Worm (Caenorhabditis elegans) whole organism, L4 larva: ENCODE data around the gene F57F4.1.

ENCODE experiments used
- D1046.2 ChIP-seq: fragments of 200-800 bp; sonication (Bioruptor generic); IDR thresholded peaks from 2 replicates; pipeline ENCODE4 v1.3.6; 2022; ENCODE audit warnings: missing genetic modification characterization, missing compliant biosample characterization
- F37D6.2 ChIP-seq: sonication (generic microtip); optimal IDR thresholded peaks from 2 replicates; lab custom pipeline; 2016; ENCODE audit warnings: mild to moderate bottlenecking, missing genetic modification characterization, missing compliant biosample characterization
- R02D3.7 ChIP-seq: fragments of 150-350 bp; sonication (generic microtip); optimal IDR thresholded peaks from 3 replicates; lab custom pipeline; 2014; ENCODE audit warnings: missing biosample characterization, missing genetic modification characterization
- Y105C5A.15 ChIP-seq: fragments of 200-800 bp; sonication (Bioruptor generic); IDR thresholded peaks from 2 replicates; pipeline ENCODE4 v1.3.6; 2022; ENCODE audit warnings: missing genetic modification characterization, missing compliant biosample characterization
- Y5F2A.4 ChIP-seq: fragments of 200-800 bp; sonication (Bioruptor generic); optimal IDR thresholded peaks from 2 replicates; lab custom pipeline; 2018; ENCODE audit warnings: mild to moderate bottlenecking, missing genetic modification characterization, missing compliant biosample characterization
- ZK337.2 ChIP-seq: fragments of 200-800 bp; sonication (Bioruptor generic); IDR thresholded peaks from 2 replicates; pipeline ENCODE4 v1.3.6; 2022; ENCODE audit warnings: missing genetic modification reagents, missing genetic modification characterization, missing compliant biosample characterization
- aha-1 ChIP-seq: fragments of 150-350 bp; peaks from one replicate; lab custom pipeline; 2014; ENCODE audit warnings: missing biosample characterization, missing genetic modification characterization
- aly-2 ChIP-seq: sonication (generic microtip); optimal IDR thresholded peaks from 2 replicates; lab custom pipeline; 2018; ENCODE audit warnings: missing biosample characterization, missing genetic modification characterization
- ceh-82 ChIP-seq: sonication (generic microtip); optimal IDR thresholded peaks from 2 replicates; lab custom pipeline; 2017; ENCODE audit warnings: missing biosample characterization, missing genetic modification characterization
- ctbp-1 ChIP-seq: fragments of 200-800 bp; sonication (Bioruptor generic); IDR thresholded peaks from 2 replicates; pipeline ENCODE4 v1.3.6; 2022; ENCODE audit warnings: missing genetic modification reagents, missing genetic modification characterization, missing compliant biosample characterization
- daf-12 ChIP-seq: fragments of 150-350 bp; optimal IDR thresholded peaks from 2 replicates; lab custom pipeline; 2014; ENCODE audit warnings: missing biosample characterization, missing genetic modification reagents, missing genetic modification characterization
- daf-19 ChIP-seq: fragments of 200-800 bp; sonication (Bioruptor generic); conservative IDR thresholded peaks from 2 replicates; pipeline ENCODE4 v1.3.6; 2022; ENCODE audit warnings: missing genetic modification characterization, missing compliant biosample characterization
- dmd-9 ChIP-seq: fragments of 200-800 bp; sonication (Bioruptor generic); IDR thresholded peaks from 2 replicates; pipeline ENCODE4 v1.3.6; 2022; ENCODE audit warnings: missing genetic modification reagents, missing genetic modification characterization, missing compliant biosample characterization
- egl-27 ChIP-seq: sonication (generic microtip); optimal IDR thresholded peaks from 3 replicates; lab custom pipeline; 2017; ENCODE audit warnings: missing biosample characterization, missing genetic modification reagents, missing genetic modification characterization
- fkh-10 ChIP-seq: fragments of 150-350 bp; optimal IDR thresholded peaks from 2 replicates; lab custom pipeline; 2014; ENCODE audit warnings: missing biosample characterization, missing genetic modification reagents, missing genetic modification characterization
- hif-1 ChIP-seq, 2 experiments: sonication (generic microtip); optimal IDR thresholded peaks; 2 replicates each; lab custom pipeline; 2016 to 2017; ENCODE audit warnings: missing compliant biosample characterization in 2 of 2, missing genetic modification characterization in 2 of 2, missing genetic modification reagents in 2 of 2, missing genotype in 2 of 2, mild to moderate bottlenecking in 1 of 2
- hlh-11 ChIP-seq: fragments of 200-800 bp; sonication (Bioruptor generic); optimal IDR thresholded peaks from 2 replicates; lab custom pipeline; 2018; ENCODE audit warnings: mild to moderate bottlenecking, missing genetic modification characterization, missing compliant biosample characterization
- hlh-30 ChIP-seq: sonication (generic microtip); optimal IDR thresholded peaks from 2 replicates; lab custom pipeline; 2017; ENCODE audit warnings: antibody characterized with exemption, mild to moderate bottlenecking, missing genetic modification characterization, missing compliant biosample characterization; ENCODE audit not compliant: insufficient read depth
- jun-1 ChIP-seq: fragments of 150-350 bp; optimal IDR thresholded peaks from 2 replicates; lab custom pipeline; 2014; ENCODE audit warnings: missing biosample characterization, missing genetic modification reagents, missing genetic modification characterization
- lin-15B ChIP-seq: fragments of 150-350 bp; sonication (generic microtip); optimal IDR thresholded peaks from 3 replicates; lab custom pipeline; 2014; ENCODE audit warnings: missing biosample characterization, missing genetic modification characterization
- lin-29 ChIP-seq: fragments of 200-800 bp; sonication (Bioruptor generic); IDR thresholded peaks from 2 replicates; pipeline ENCODE4 v1.3.6; 2022; ENCODE audit warnings: missing genetic modification reagents, missing genetic modification characterization, missing compliant biosample characterization
- lir-3 ChIP-seq: sonication (generic microtip); optimal IDR thresholded peaks from 2 replicates; lab custom pipeline; 2016; ENCODE audit warnings: mild to moderate bottlenecking, missing genetic modification characterization, missing compliant biosample characterization
- madf-9 ChIP-seq: fragments of 200-800 bp; sonication (Bioruptor generic); conservative IDR thresholded peaks from 2 replicates; pipeline ENCODE4 v1.3.6; 2022; ENCODE audit warnings: missing genetic modification reagents, missing genetic modification characterization, missing compliant biosample characterization
- mes-2 ChIP-seq: sonication (generic microtip); optimal IDR thresholded peaks from 2 replicates; lab custom pipeline; 2016; ENCODE audit warnings: missing genotype, mild to moderate bottlenecking, missing genetic modification characterization, missing compliant biosample characterization; ENCODE audit not compliant: poor library complexity, severe bottlenecking
- nhr-25 ChIP-seq: sonication (generic microtip); optimal IDR thresholded peaks from 2 replicates; lab custom pipeline; 2017; ENCODE audit warnings: missing genetic modification characterization, mild to moderate bottlenecking, missing compliant biosample characterization, antibody characterized with exemption, moderate library complexity, borderline replicate concordance; ENCODE audit not compliant: insufficient read depth
- nhr-28 ChIP-seq: fragments of 150-350 bp; optimal IDR thresholded peaks from 2 replicates; lab custom pipeline; 2014; ENCODE audit warnings: missing biosample characterization, missing genetic modification characterization
- nhr-41 ChIP-seq: fragments of 200-800 bp; sonication (Bioruptor generic); IDR thresholded peaks from 2 replicates; pipeline ENCODE4 v1.3.6; 2022; ENCODE audit warnings: missing genetic modification reagents, missing genetic modification characterization, missing compliant biosample characterization
- nhr-42 ChIP-seq: fragments of 200-800 bp; sonication (Bioruptor generic); IDR thresholded peaks from 2 replicates; pipeline ENCODE4 v1.3.6; 2022; ENCODE audit warnings: missing genetic modification characterization, missing compliant biosample characterization
- nhr-6 ChIP-seq: fragments of 150-350 bp; optimal IDR thresholded peaks from 2 replicates; lab custom pipeline; 2014; ENCODE audit warnings: missing biosample characterization, missing genetic modification characterization
- nhr-76 ChIP-seq: fragments of 150-350 bp; optimal IDR thresholded peaks from 2 replicates; lab custom pipeline; 2014; ENCODE audit warnings: missing biosample characterization, missing genetic modification characterization
- pha-4 ChIP-seq, 2 experiments: fragments of 150-350 bp in 1 of 2; fragments of 200-800 bp in 1 of 2; sonication (Bioruptor generic) in 1 of 2; IDR thresholded peaks in 1 of 2; optimal IDR thresholded peaks in 1 of 2; 2 replicates each; pipeline versions ENCODE4 v1.3.6 to Lab custom; 2014 to 2022; ENCODE audit warnings: missing genetic modification characterization in 2 of 2, missing genetic modification reagents in 2 of 2, missing biosample characterization in 1 of 2, missing compliant biosample characterization in 1 of 2
- pqm-1 ChIP-seq: sonication (generic microtip); optimal IDR thresholded peaks from 2 replicates; lab custom pipeline; 2017; ENCODE audit warnings: missing biosample characterization, missing genetic modification characterization
- set-16 ChIP-seq: fragments of 200-800 bp; sonication (Bioruptor generic); IDR thresholded peaks from 2 replicates; pipeline ENCODE4 v1.3.6; 2022; ENCODE audit warnings: missing genetic modification reagents, missing genetic modification characterization, missing compliant biosample characterization
- snpc-1.2 ChIP-seq: fragments of 200-800 bp; sonication (Bioruptor generic); IDR thresholded peaks from 2 replicates; pipeline ENCODE4 v1.3.6; 2022; ENCODE audit warnings: missing genetic modification reagents, missing genetic modification characterization, missing compliant biosample characterization
- unc-62 ChIP-seq, 3 experiments: fragments of 150-350 bp in 1 of 3; sonication (generic microtip); optimal IDR thresholded peaks in 2 of 3; peaks in 1 of 3; 1 replicate in 1 of 3; 2 replicates in 2 of 3; lab custom pipeline; 2014 to 2017; ENCODE audit warnings: missing biosample characterization in 3 of 3, missing genetic modification characterization in 3 of 3, missing genetic modification reagents in 3 of 3, missing genotype in 1 of 3
- zfp-2 ChIP-seq: sonication (generic microtip); optimal IDR thresholded peaks from 2 replicates; lab custom pipeline; 2016; ENCODE audit warnings: mild to moderate bottlenecking, missing genetic modification characterization, missing compliant biosample characterization
- zip-11 ChIP-seq: fragments of 200-800 bp; sonication (Bioruptor generic); IDR thresholded peaks from 2 replicates; pipeline ENCODE4 v1.3.6; 2022; ENCODE audit warnings: missing genetic modification characterization, missing compliant biosample characterization
- zip-2 ChIP-seq: fragments of 150-350 bp; optimal IDR thresholded peaks from 2 replicates; lab custom pipeline; 2014; ENCODE audit warnings: missing biosample characterization, missing genetic modification characterization

Gene F57F4.1

ce11 chrV:6357236-6357635 lies 33.0 kb upstream of the F57F4.1 start:
- TF ChIP-seq egl-27 (tag; lab: Kevin White, UChicago) (no peak), nhr-25 (no peak), aly-2 (tag; lab: Kevin White, UChicago) (no peak), hlh-11 (no peak), lir-3 (tag; lab: Kevin White, UChicago) (no peak), nhr-41 (GFP tag; lab: Robert Waterston, UW) (0 out of 2 replicates have a peak, but pooled peaks have one; percentile 45), lin-29 (GFP tag; lab: Robert Waterston, UW) (0 out of 2 replicates have a peak, but pooled peaks have one; percentile 50), jun-1 (no peak), aha-1 (peak; percentile 93), snpc-1.2 (GFP tag; lab: Robert Waterston, UW) (no peak), nhr-28 (tag; lab: Kevin White, UChicago) (peak; percentile 23), fkh-10 (GFP tag; lab: Kevin White, UChicago) (no peak), Y105C5A.15 (GFP tag; lab: Robert Waterston, UW) (no peak), hlh-30 (peak; percentile 45), mes-2 (peak; percentile 5), Y5F2A.4 (GFP tag; lab: Kevin White, UChicago) (no peak), dmd-9 (GFP tag; lab: Robert Waterston, UW) (no peak), ctbp-1 (GFP tag; lab: Robert Waterston, UW) (no peak), zfp-2 (no peak), ceh-82 (tag; lab: Kevin White, UChicago) (no peak), pha-4 (GFP tag; IDR thresholded peaks at IDR 0.05; lab: Robert Waterston, UW) (no peak), pha-4 (tag; optimal IDR thresholded peaks at IDR 0.05; lab: Kevin White, UChicago) (peak; percentile 18), nhr-6 (no peak)

DNA sequence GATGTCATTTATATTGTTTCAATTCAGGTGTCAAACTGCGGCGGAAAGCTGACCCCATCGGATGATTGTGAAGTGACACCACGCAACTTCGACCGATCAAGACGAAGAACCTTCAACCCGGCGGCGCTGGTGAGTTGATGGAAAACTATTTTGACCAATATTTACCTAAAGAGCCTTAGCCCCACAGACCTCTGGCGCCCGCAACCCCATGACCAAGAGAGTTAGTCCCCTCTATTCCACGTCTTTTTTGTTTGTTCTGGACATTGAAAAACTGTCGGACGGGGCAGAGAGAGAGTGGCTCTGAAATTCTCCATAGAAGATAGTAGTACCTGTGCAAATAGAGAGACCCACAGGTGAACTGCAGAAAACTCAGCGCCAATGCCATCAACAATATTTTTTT lies 31.6 kb upstream of the F57F4.1 start:
- TF ChIP-seq R02D3.7 (tag; lab: Kevin White, UChicago) (no peak), nhr-41 (GFP tag; lab: Robert Waterston, UW) (no peak), lin-29 (GFP tag; lab: Robert Waterston, UW) (no peak), F37D6.2 (no peak), daf-19 (no peak), egl-27 (tag; lab: Kevin White, UChicago) (no peak), pha-4 (GFP tag; IDR thresholded peaks at IDR 0.05; lab: Robert Waterston, UW) (0 out of 2 replicates have a peak, but pooled peaks have one; percentile 33), pha-4 (tag; optimal IDR thresholded peaks at IDR 0.05; lab: Kevin White, UChicago) (no peak), lin-15B (tag; lab: Kevin White, UChicago) (no peak), nhr-42 (GFP tag; lab: Robert Waterston, UW) (0 out of 2 replicates have a peak, but pooled peaks have one; percentile 9), hif-1 (tag; optimal IDR thresholded peaks at IDR 0.05; lab: Kevin White, UChicago) (no peak), ctbp-1 (GFP tag; lab: Robert Waterston, UW) (no peak), D1046.2 (no peak), lir-3 (tag; lab: Kevin White, UChicago) (no peak), daf-12 (tag; lab: Kevin White, UChicago) (no peak), zip-2 (tag; lab: Kevin White, UChicago) (no peak), nhr-76 (no peak), pqm-1 (tag; lab: Kevin White, UChicago) (no peak), unc-62 (GFP tag; optimal IDR thresholded peaks at IDR 0.05 in 1 of 2; lab: Kevin White, UChicago) (peak in 1 of 2 experiments; percentile 20), unc-62 (tag; optimal IDR thresholded peaks at IDR 0.05; lab: Kevin White, UChicago) (no peak), ZK337.2 (GFP tag; lab: Robert Waterston, UW) (no peak), zip-11 (GFP tag; lab: Robert Waterston, UW) (no peak), madf-9 (GFP tag; lab: Robert Waterston, UW) (no peak), set-16 (GFP tag; lab: Robert Waterston, UW) (no peak)
